Worm (Caenorhabditis elegans) whole organism, mixed stage, embryonic: ENCODE measurements around the gene cysl-4.

Experiments used
- mab-5 ChIP-seq: fragments of 150-350 bp; optimal IDR thresholded peaks from 2 replicates; lab custom pipeline; 2014; ENCODE audit warnings: missing biosample characterization, missing genetic modification characterization
- nhr-76 ChIP-seq: sonication (generic microtip); optimal IDR thresholded peaks from 2 replicates; lab custom pipeline; 2017; ENCODE audit warnings: missing biosample characterization, missing genetic modification characterization
- pha-4 ChIP-seq: fragments of 150-350 bp; optimal IDR thresholded peaks from 2 replicates; lab custom pipeline; 2018; ENCODE audit warnings: missing biosample characterization, missing genetic modification reagents, missing genetic modification characterization
- sptf-1 ChIP-seq: sonication (generic microtip); optimal IDR thresholded peaks from 2 replicates; lab custom pipeline; 2017; ENCODE audit warnings: mild to moderate bottlenecking, missing genetic modification characterization, moderate library complexity, missing compliant biosample characterization
- ztf-11 ChIP-seq: fragments of 150-350 bp; optimal IDR thresholded peaks from 2 replicates; lab custom pipeline; 2014; ENCODE audit warnings: missing biosample characterization, missing genetic modification characterization

ce11 chrV:2018689-2019088, 13.9 kb downstream of the cysl-4 start, which contains the start of gene F59A7.14:
- TF ChIP-seq sptf-1 (tag; lab: Kevin White, UChicago): no peak
- TF ChIP-seq pha-4 (tag; lab: Kevin White, UChicago): no peak
- no peak for TF ChIP-seq ztf-11 (tag; lab: Kevin White, UChicago)
- no peak for TF ChIP-seq nhr-76
- no peak for TF ChIP-seq mab-5 (tag; lab: Kevin White, UChicago)
